Worm (Caenorhabditis elegans) whole organism, late embryonic: ENCODE measurements around the gene agt-2.

Source experiments
- C38D4.7 ChIP-seq: fragments of 200-800 bp; sonication (Bioruptor generic); optimal IDR thresholded peaks from 2 replicates; lab custom pipeline; 2018; ENCODE audit warnings: mild to moderate bottlenecking, missing genetic modification characterization, moderate library complexity, missing compliant biosample characterization
- K02D7.2 ChIP-seq: sonication (generic microtip); optimal IDR thresholded peaks from 2 replicates; lab custom pipeline; 2017; ENCODE audit warnings: mild to moderate bottlenecking, missing genetic modification characterization, missing compliant biosample characterization
- ama-1 ChIP-seq: fragments of 150-350 bp; optimal IDR thresholded peaks from 2 replicates; lab custom pipeline; 2014
- ceh-9 ChIP-seq: sonication (generic microtip); optimal IDR thresholded peaks from 2 replicates; lab custom pipeline; 2016; ENCODE audit warnings: mild to moderate bottlenecking, missing genetic modification characterization, inconsistent platforms, missing compliant biosample characterization
- eyg-1 ChIP-seq: sonication (generic microtip); optimal IDR thresholded peaks from 2 replicates; lab custom pipeline; 2016; ENCODE audit warnings: missing genotype, missing genetic modification characterization, missing compliant biosample characterization
- madf-2 ChIP-seq: sonication (generic microtip); optimal IDR thresholded peaks from 2 replicates; lab custom pipeline; 2017; ENCODE audit warnings: missing genetic modification characterization, missing compliant biosample characterization
- mec-3 ChIP-seq: sonication (generic microtip); optimal IDR thresholded peaks from 2 replicates; lab custom pipeline; 2016; ENCODE audit warnings: borderline replicate concordance, missing genetic modification characterization, missing compliant biosample characterization
- nhr-232 ChIP-seq: sonication (generic microtip); optimal IDR thresholded peaks from 2 replicates; lab custom pipeline; 2016; ENCODE audit warnings: missing genetic modification characterization, missing compliant biosample characterization
- ttx-3 ChIP-seq: sonication (generic microtip); optimal IDR thresholded peaks from 2 replicates; lab custom pipeline; 2016; ENCODE audit warnings: missing genetic modification reagents, missing genetic modification characterization, missing compliant biosample characterization

DNA sequence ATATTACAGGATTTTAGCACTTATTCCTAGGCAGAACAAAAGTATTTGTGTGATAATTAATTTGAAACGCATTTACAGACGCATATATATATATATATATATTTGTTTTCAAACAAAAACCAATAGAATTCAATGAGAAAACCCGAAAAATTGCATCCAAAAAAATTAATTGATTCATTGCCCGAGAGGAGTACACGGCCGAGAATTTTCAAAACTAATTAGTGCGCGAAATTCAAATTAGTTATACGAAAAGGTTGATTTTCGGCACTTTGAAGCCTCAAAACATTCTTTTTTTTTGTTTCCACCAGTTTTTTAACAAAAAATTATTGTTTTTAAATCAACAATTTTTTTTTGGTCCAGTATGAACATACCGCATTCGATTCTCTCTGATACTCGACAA, 17.8 kb upstream of the agt-2 start:
- TF ChIP-seq nhr-232 (tag; lab: Kevin White, UChicago) = no peak
- TF ChIP-seq madf-2 (tag; lab: Kevin White, UChicago) = no peak
- TF ChIP-seq ttx-3 (tag; lab: Kevin White, UChicago) = no peak
- TF ChIP-seq K02D7.2 (tag; lab: Kevin White, UChicago) = no peak
- TF ChIP-seq ceh-9 (tag; lab: Kevin White, UChicago) = no peak
- TF ChIP-seq mec-3 (tag; lab: Kevin White, UChicago) = no peak
- TF ChIP-seq eyg-1 = no peak
- TF ChIP-seq ama-1 (lab: Kevin White, UChicago) = no peak
- no peak for TF ChIP-seq C38D4.7 (GFP tag; lab: Kevin White, UChicago)
